Worm (Caenorhabditis elegans) whole organism, L4 larva: ENCODE measurements around the gene srt-15.

ENCODE experiments used
- F49E8.2 ChIP-seq: sonication (generic microtip); optimal IDR thresholded peaks from 2 replicates; lab custom pipeline; 2016; ENCODE audit warnings: missing compliant biosample characterization, mild to moderate bottlenecking, missing genetic modification characterization, borderline replicate concordance
- daf-8 ChIP-seq: fragments of 200-800 bp; sonication (Bioruptor generic); IDR thresholded peaks from 2 replicates; pipeline ENCODE4 v1.3.6; 2022; ENCODE audit warnings: missing genetic modification characterization, missing compliant biosample characterization
- hif-1 ChIP-seq, 2 experiments: sonication (generic microtip); optimal IDR thresholded peaks; 2 replicates each; lab custom pipeline; 2016 to 2017; ENCODE audit warnings: missing compliant biosample characterization in 2 of 2, missing genetic modification characterization in 2 of 2, missing genetic modification reagents in 2 of 2, missing genotype in 2 of 2, mild to moderate bottlenecking in 1 of 2
- lin-13 ChIP-seq: fragments of 150-350 bp; optimal IDR thresholded peaks from 2 replicates; lab custom pipeline; 2014; ENCODE audit warnings: missing biosample characterization, missing genetic modification reagents, missing genetic modification characterization
- nhr-77 ChIP-seq: fragments of 150-350 bp; optimal IDR thresholded peaks from 2 replicates; lab custom pipeline; 2014; ENCODE audit warnings: missing biosample characterization, missing genetic modification characterization
- zip-11 ChIP-seq: fragments of 200-800 bp; sonication (Bioruptor generic); IDR thresholded peaks from 2 replicates; pipeline ENCODE4 v1.3.6; 2022; ENCODE audit warnings: missing genetic modification characterization, missing compliant biosample characterization

DNA sequence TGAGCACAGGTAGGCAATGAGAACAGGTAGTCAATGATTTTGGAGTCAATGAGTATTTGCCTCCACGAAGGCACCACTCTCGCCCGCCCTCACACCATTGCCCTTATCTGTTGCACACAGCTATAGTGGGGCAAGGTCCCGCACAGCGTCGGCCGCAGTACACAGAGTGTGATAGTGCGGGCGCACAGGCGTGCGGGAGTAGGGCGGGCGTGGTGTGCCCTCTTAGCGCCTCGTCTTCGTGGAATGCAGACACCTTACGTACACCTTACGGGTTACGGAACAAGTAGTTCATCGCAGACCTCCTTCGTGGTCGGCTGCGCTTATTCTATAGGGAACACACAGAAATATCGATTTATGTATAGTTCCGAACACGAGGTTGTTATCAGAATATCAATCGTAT, 44.0 kb downstream of the srt-15 start:
- TF ChIP-seq lin-13 (GFP tag; lab: Kevin White, UChicago), result no peak
- no peak for TF ChIP-seq F49E8.2 (tag; lab: Kevin White, UChicago)
- TF ChIP-seq daf-8 (GFP tag; lab: Robert Waterston, UW), result no peak
- TF ChIP-seq zip-11, result no peak
- TF ChIP-seq hif-1 (tag; optimal IDR thresholded peaks at IDR 0.05; lab: Kevin White, UChicago), result no peak
- TF ChIP-seq nhr-77 (tag; lab: Kevin White, UChicago), result no peak
